Fruit fly (Drosophila melanogaster) whole organism, embryonic: ENCODE results near the gene rols.

Experiments used
- Ada2b ChIP-seq: fragments of 200-800 bp; sonication (Bioruptor generic); IDR thresholded peaks from 2 replicates; pipeline ENCODE4 v1.3.6; 2022; ENCODE audit warnings: missing biosample characterization, missing genetic modification characterization
- Asciz ChIP-seq: fragments of 200-800 bp; sonication (Bioruptor generic); optimal IDR thresholded peaks from 2 replicates; lab custom pipeline; 2017; ENCODE audit warnings: missing biosample characterization, mild to moderate bottlenecking, missing genetic modification characterization, missing genetic modification reagents
- CG10321 ChIP-seq: fragments of 200-800 bp; sonication (Bioruptor generic); IDR thresholded peaks from 2 replicates; pipeline ENCODE4 v1.3.6; 2022; ENCODE audit warnings: missing biosample characterization, missing genetic modification characterization
- CG10543 ChIP-seq: fragments of 200-800 bp; sonication (Bioruptor generic); optimal IDR thresholded peaks from 3 replicates; lab custom pipeline; 2017; ENCODE audit warnings: missing biosample characterization, mild to moderate bottlenecking, missing genetic modification characterization, moderate library complexity
- CG10959 ChIP-seq: fragments of 200-800 bp; sonication (Bioruptor generic); IDR thresholded peaks from 2 replicates; pipeline ENCODE4 v1.3.6; 2022; ENCODE audit warnings: missing biosample characterization, missing genetic modification characterization
- CG10979 ChIP-seq: fragments of 200-800 bp; sonication (Bioruptor generic); optimal IDR thresholded peaks from 2 replicates; lab custom pipeline; 2018; ENCODE audit warnings: missing biosample characterization, mild to moderate bottlenecking, missing genetic modification characterization, moderate library complexity
- CG11456 ChIP-seq: fragments of 200-800 bp; sonication (Bioruptor generic); IDR thresholded peaks from 3 replicates; pipeline ENCODE4 v1.3.6; 2022; ENCODE audit warnings: missing biosample characterization, missing genetic modification characterization
- CG12104 ChIP-seq: fragments of 200-800 bp; sonication (Bioruptor generic); optimal IDR thresholded peaks from 3 replicates; lab custom pipeline; 2016; ENCODE audit warnings: missing biosample characterization, missing genetic modification characterization
- CG1233 ChIP-seq: fragments of 200-800 bp; sonication (Bioruptor generic); optimal IDR thresholded peaks from 4 replicates; lab custom pipeline; 2018; ENCODE audit warnings: missing biosample characterization, mild to moderate bottlenecking, missing genetic modification characterization
- CG17186 ChIP-seq: fragments of 200-800 bp; sonication (Bioruptor generic); optimal IDR thresholded peaks from 3 replicates; lab custom pipeline; 2017; ENCODE audit warnings: missing biosample characterization, missing genetic modification reagents, missing genetic modification characterization
- CG31388 ChIP-seq: fragments of 200-800 bp; sonication (Bioruptor generic); optimal IDR thresholded peaks from 2 replicates; lab custom pipeline; 2016; ENCODE audit warnings: missing biosample characterization, missing genetic modification characterization
- CG31441 ChIP-seq: fragments of 200-800 bp; sonication (Bioruptor generic); IDR thresholded peaks from 2 replicates; pipeline ENCODE4 v1.3.6; 2022; ENCODE audit warnings: missing biosample characterization, missing genetic modification characterization
- CG32767 ChIP-seq: fragments of 200-800 bp; sonication (Bioruptor generic); IDR thresholded peaks from 2 replicates; pipeline ENCODE4 v1.3.6; 2022; ENCODE audit warnings: missing biosample characterization, missing genetic modification characterization
- CG3407 ChIP-seq: fragments of 200-800 bp; sonication (Bioruptor generic); optimal IDR thresholded peaks from 2 replicates; lab custom pipeline; 2018; ENCODE audit warnings: missing biosample characterization, mild to moderate bottlenecking, missing genetic modification characterization
- CG7556 ChIP-seq: fragments of 200-800 bp; sonication (Bioruptor generic); optimal IDR thresholded peaks from 2 replicates; lab custom pipeline; 2017; ENCODE audit warnings: missing biosample characterization, mild to moderate bottlenecking, missing genetic modification characterization
- CG8089 ChIP-seq: fragments of 200-800 bp; sonication (Bioruptor generic); optimal IDR thresholded peaks from 3 replicates; lab custom pipeline; 2016; ENCODE audit warnings: missing biosample characterization, missing genetic modification characterization
- CG8478 ChIP-seq: fragments of >200 bp; optimal IDR thresholded peaks from 2 replicates; lab custom pipeline; 2018
- CG9215 ChIP-seq: fragments of 200-800 bp; sonication (Bioruptor generic); IDR thresholded peaks from 2 replicates; pipeline ENCODE4 v1.3.6; 2022; ENCODE audit warnings: missing biosample characterization, missing genetic modification characterization
- CoRest ChIP-seq: fragments of 200-800 bp; sonication (Bioruptor generic); optimal IDR thresholded peaks from 3 replicates; lab custom pipeline; 2018; ENCODE audit warnings: missing biosample characterization, mild to moderate bottlenecking, missing genetic modification characterization, moderate library complexity
- Dbx ChIP-seq: fragments of 200-800 bp; sonication (Bioruptor generic); IDR thresholded peaks from 3 replicates; pipeline ENCODE4 v1.3.6; 2022; ENCODE audit warnings: missing biosample characterization, missing genetic modification characterization
- Drgx ChIP-seq: fragments of 200-800 bp; sonication (Bioruptor generic); IDR thresholded peaks from 2 replicates; pipeline ENCODE4 v1.3.6; 2022; ENCODE audit warnings: missing biosample characterization, missing genetic modification characterization
- HLH3B ChIP-seq: fragments of 200-800 bp; sonication (Bioruptor generic); IDR thresholded peaks from 2 replicates; pipeline ENCODE4 v1.3.6; 2022; ENCODE audit warnings: missing biosample characterization, missing genetic modification characterization
- MBD-R2 ChIP-seq: fragments of 200-800 bp; sonication (Bioruptor generic); IDR thresholded peaks from 2 replicates; pipeline ENCODE4 v1.3.6; 2022; ENCODE audit warnings: missing biosample characterization, missing genetic modification characterization
- NK7.1 ChIP-seq: fragments of 200-800 bp; sonication (Bioruptor generic); optimal IDR thresholded peaks from 3 replicates; lab custom pipeline; 2016; ENCODE audit warnings: missing biosample characterization, missing genetic modification characterization
- Oli ChIP-seq: fragments of 200-800 bp; sonication (Bioruptor generic); optimal IDR thresholded peaks from 2 replicates; lab custom pipeline; 2018; ENCODE audit warnings: missing biosample characterization, mild to moderate bottlenecking, missing genetic modification characterization, moderate library complexity
- PHDP ChIP-seq: fragments of 200-800 bp; sonication (Bioruptor generic); optimal IDR thresholded peaks from 3 replicates; lab custom pipeline; 2018; ENCODE audit warnings: missing biosample characterization, mild to moderate bottlenecking, missing genetic modification characterization, moderate library complexity
- Ravus ChIP-seq: fragments of 200-800 bp; sonication (Bioruptor generic); IDR thresholded peaks from 2 replicates; pipeline ENCODE4 v1.3.6; 2022; ENCODE audit warnings: missing biosample characterization, missing genetic modification characterization
- Sry-β ChIP-seq: fragments of 200-800 bp; sonication (Bioruptor generic); optimal IDR thresholded peaks from 2 replicates; lab custom pipeline; 2018; ENCODE audit warnings: missing biosample characterization, mild to moderate bottlenecking, missing genetic modification characterization, moderate library complexity
- Taf1 ChIP-seq: fragments of 200-800 bp; sonication (Bioruptor generic); IDR thresholded peaks from 2 replicates; pipeline ENCODE4 v1.3.6; 2022; ENCODE audit warnings: missing biosample characterization, missing genetic modification characterization
- Xrp1 ChIP-seq: fragments of 200-800 bp; sonication (Bioruptor generic); IDR thresholded peaks from 2 replicates; pipeline ENCODE4 v1.3.6; 2022; ENCODE audit warnings: missing biosample characterization, missing genetic modification characterization
- abd-A ChIP-seq: fragments of 200-800 bp; sonication (Bioruptor generic); optimal IDR thresholded peaks from 3 replicates; lab custom pipeline; 2019; ENCODE audit warnings: missing biosample characterization, mild to moderate bottlenecking, missing genetic modification characterization, moderate library complexity
- bowl ChIP-seq: fragments of 200-800 bp; sonication (Bioruptor generic); IDR thresholded peaks from 2 replicates; pipeline ENCODE4 v1.3.6; 2022; ENCODE audit warnings: missing biosample characterization, missing genetic modification characterization
- bsh ChIP-seq, 2 experiments: fragments of 200-800 bp; sonication (Bioruptor generic); optimal IDR thresholded peaks; 2 replicates each; lab custom pipeline; 2017 to 2018; ENCODE audit warnings: mild to moderate bottlenecking in 2 of 2, missing biosample characterization in 2 of 2, missing genetic modification characterization in 2 of 2, moderate library complexity in 1 of 2
- crol ChIP-seq: fragments of 200-800 bp; sonication (Bioruptor generic); IDR thresholded peaks from 2 replicates; pipeline ENCODE4 v1.3.6; 2022; ENCODE audit warnings: missing biosample characterization, missing genetic modification characterization
- jigr1 ChIP-seq: fragments of 200-800 bp; sonication (Bioruptor generic); IDR thresholded peaks from 3 replicates; pipeline ENCODE4 v1.3.6; 2022; ENCODE audit warnings: missing biosample characterization, missing genetic modification characterization
- jing ChIP-seq: fragments of 200-800 bp; sonication (Bioruptor generic); optimal IDR thresholded peaks from 2 replicates; lab custom pipeline; 2018; ENCODE audit warnings: missing biosample characterization, mild to moderate bottlenecking, missing genetic modification characterization
- klu ChIP-seq: fragments of 200-800 bp; sonication (Bioruptor generic); IDR thresholded peaks from 2 replicates; pipeline ENCODE4 v1.3.6; 2022; ENCODE audit warnings: missing biosample characterization, missing genetic modification characterization
- lmd ChIP-seq: fragments of 200-800 bp; sonication (Bioruptor generic); IDR thresholded peaks from 2 replicates; pipeline ENCODE4 v1.3.6; 2022; ENCODE audit warnings: missing biosample characterization, missing genetic modification characterization
- maf-S ChIP-seq: fragments of 200-800 bp; sonication (Bioruptor generic); optimal IDR thresholded peaks from 2 replicates; lab custom pipeline; 2016; ENCODE audit warnings: missing biosample characterization, missing genetic modification characterization
- nmo ChIP-seq: fragments of 200-800 bp; sonication (Bioruptor generic); optimal IDR thresholded peaks from 2 replicates; lab custom pipeline; 2018; ENCODE audit warnings: missing biosample characterization, mild to moderate bottlenecking, missing genetic modification characterization, moderate library complexity
- nom ChIP-seq: fragments of 200-800 bp; sonication (Bioruptor generic); optimal IDR thresholded peaks from 2 replicates; lab custom pipeline; 2017; ENCODE audit warnings: missing biosample characterization, missing genetic modification characterization, mild to moderate bottlenecking, moderate library complexity, missing genetic modification reagents
- pros ChIP-seq: fragments of 200-800 bp; sonication (Bioruptor generic); optimal IDR thresholded peaks from 3 replicates; lab custom pipeline; 2019; ENCODE audit warnings: missing biosample characterization, mild to moderate bottlenecking, missing genetic modification characterization, moderate library complexity
- sc ChIP-seq, 3 experiments: fragments of >200 bp in 2 of 3; fragments of 200-800 bp in 1 of 3; sonication (Bioruptor generic) in 1 of 3; optimal IDR thresholded peaks; 2 replicates in 2 of 3; 3 replicates in 1 of 3; lab custom pipeline; 2017; ENCODE audit warnings: mild to moderate bottlenecking in 1 of 3, missing biosample characterization in 1 of 3, missing genetic modification characterization in 1 of 3, missing genetic modification reagents in 1 of 3
- scrt ChIP-seq: fragments of 200-800 bp; sonication (Bioruptor generic); optimal IDR thresholded peaks from 2 replicates; lab custom pipeline; 2018; ENCODE audit warnings: missing biosample characterization, mild to moderate bottlenecking, missing genetic modification characterization, moderate library complexity
- sima ChIP-seq: fragments of 200-800 bp; sonication (Bioruptor generic); optimal IDR thresholded peaks from 2 replicates; lab custom pipeline; 2016; ENCODE audit warnings: missing biosample characterization, missing genetic modification characterization
- sna ChIP-seq: fragments of 200-800 bp; sonication (Bioruptor generic); IDR thresholded peaks from 2 replicates; pipeline ENCODE4 v1.3.6; 2022; ENCODE audit warnings: missing biosample characterization, missing genetic modification characterization; ENCODE audit not compliant: partially characterized antibody
- tna ChIP-seq: fragments of 200-800 bp; sonication (Bioruptor generic); IDR thresholded peaks from 2 replicates; pipeline ENCODE4 v1.3.6; 2022; ENCODE audit warnings: missing biosample characterization, missing genetic modification characterization; ENCODE audit not compliant: partially characterized antibody
- twi ChIP-seq: fragments of 200-800 bp; optimal IDR thresholded peaks from 2 replicates; lab custom pipeline; 2019; ENCODE audit warnings: missing biosample characterization, mild to moderate bottlenecking, missing genetic modification characterization, moderate library complexity
- vfl ChIP-seq: fragments of 200-800 bp; sonication (Bioruptor generic); optimal IDR thresholded peaks from 2 replicates; lab custom pipeline; 2016; ENCODE audit warnings: missing biosample characterization, missing genetic modification characterization

The rols gene

dm6 chr3L:12111081-12111958 lies 46.7 kb upstream of the rols start (continued):
- TF ChIP-seq CG7556 (peak; percentile 89), CG10959 (GFP tag; lab: Robert Waterston, UW) (no peak), CG12104 (GFP tag; lab: Kevin White, UChicago) (peak; percentile 72), CG10321 (no peak), CG11456 (GFP tag; lab: Robert Waterston, UW) (no peak), Dbx (GFP tag; lab: Robert Waterston, UW) (0 out of 3 replicates have a peak, but pooled peaks have one; percentile 16), PHDP (tag; lab: Kevin White, UChicago) (peak; percentile 93), CG10979 (peak; percentile 95), CG8478 (no peak), CG1233 (GFP tag; lab: Kevin White, UChicago) (peak; percentile 86), bowl (GFP tag; lab: Robert Waterston, UW) (no peak), sna (GFP tag; lab: Robert Waterston, UW) (no peak), tna (no peak), sc (optimal IDR thresholded peaks at IDR 0.05; lab: Kevin White, UChicago) (no peak), sc (GFP tag; optimal IDR thresholded peaks at IDR 0.05; lab: Kevin White, UChicago) (peak; percentile 78), lmd (GFP tag; lab: Robert Waterston, UW) (peak; percentile 81), CG17186 (GFP tag; lab: Kevin White, UChicago) (no peak), maf-S (no peak), CG31388 (GFP tag; lab: Kevin White, UChicago) (no peak), scrt (GFP tag; lab: Kevin White, UChicago) (no peak), Ravus (GFP tag; lab: Robert Waterston, UW) (no peak; the same call in 1 of the 2 replicates), jing (GFP tag; lab: Kevin White, UChicago) (peak; percentile 11), Sry-β (no peak), nmo (peak; percentile 96), Oli (peak; percentile 87), MBD-R2 (GFP tag; lab: Robert Waterston, UW) (0 out of 2 replicates have a peak, but pooled peaks have one; percentile 11), CG8089 (GFP tag; lab: Kevin White, UChicago) (no peak), CoRest (tag; lab: Kevin White, UChicago) (peak; percentile 95), CG10543 (GFP tag; lab: Kevin White, UChicago) (no peak)

DNA sequence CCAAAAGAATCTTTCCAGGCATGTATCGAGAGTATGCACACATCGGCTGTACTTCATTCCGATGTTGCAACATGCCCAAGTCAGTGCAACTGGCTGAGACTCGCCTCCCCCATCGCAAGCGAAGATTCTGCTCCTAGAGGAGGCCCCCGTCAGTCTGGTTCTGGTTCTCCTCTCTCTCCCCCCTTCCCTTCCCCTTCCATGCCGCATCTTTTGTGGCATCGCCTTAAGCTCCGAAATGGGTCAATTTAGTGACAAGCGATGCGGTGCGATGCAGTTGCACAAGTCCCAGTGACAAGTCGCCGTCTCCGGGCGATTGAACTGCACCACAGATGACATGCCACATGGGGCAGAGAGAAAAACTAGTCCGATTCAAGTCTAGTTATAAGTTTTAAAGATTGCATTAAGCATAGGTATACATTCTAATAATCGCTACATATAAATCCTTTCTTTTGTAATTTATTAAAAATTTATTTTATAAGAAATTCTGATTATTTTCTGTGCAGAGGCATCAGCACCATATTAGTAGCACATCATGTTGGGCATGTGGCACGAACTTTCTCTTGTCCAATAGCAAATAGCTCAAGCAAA lies 44.5 kb upstream of the rols start:
- TF ChIP-seq CG32767 (no peak), pros (no peak), bsh (GFP tag; optimal IDR thresholded peaks at IDR 0.05; lab: Kevin White, UChicago) (peak in 1 of 2 experiments; percentile 32), Drgx (peak; percentile 60), Taf1 (no peak), CG31441 (GFP tag; lab: Robert Waterston, UW) (no peak), sima (no peak), NK7.1 (GFP tag; lab: Kevin White, UChicago) (no peak), nom (GFP tag; lab: Kevin White, UChicago) (peak; percentile 33), vfl (no peak), klu (GFP tag; lab: Robert Waterston, UW) (no peak), Xrp1 (GFP tag; lab: Robert Waterston, UW) (peak; percentile 30; the same call in 1 of the 2 replicates), abd-A (tag; lab: Kevin White, UChicago) (no peak), CG9215 (GFP tag; lab: Robert Waterston, UW) (no peak), Asciz (GFP tag; lab: Kevin White, UChicago) (peak; percentile 4), Ada2b (no peak), HLH3B (GFP tag; lab: Robert Waterston, UW) (no peak), CG3407 (GFP tag; lab: Kevin White, UChicago) (no peak), twi (tag; lab: Kevin White, UChicago) (no peak), jigr1 (GFP tag; lab: Robert Waterston, UW) (no peak), crol (GFP tag; lab: Robert Waterston, UW) (peak; percentile 64)
